Fruit fly (Drosophila melanogaster) Kc167 (cell line): Measurements from ENCODE around the gene CG4332.

Source experiments
- Myc ChIP-seq: fragments of >200 bp; optimal IDR thresholded peaks from 2 replicates; lab custom pipeline; 2017; ENCODE audit warnings: missing external identifiers
- insv ChIP-seq: fragments of >200 bp; optimal IDR thresholded peaks from 3 replicates; lab custom pipeline; 2018; ENCODE audit warnings: missing external identifiers
- psq ChIP-seq: fragments of >200 bp; optimal IDR thresholded peaks from 2 replicates; lab custom pipeline; 2017; ENCODE audit warnings: missing external identifiers

DNA sequence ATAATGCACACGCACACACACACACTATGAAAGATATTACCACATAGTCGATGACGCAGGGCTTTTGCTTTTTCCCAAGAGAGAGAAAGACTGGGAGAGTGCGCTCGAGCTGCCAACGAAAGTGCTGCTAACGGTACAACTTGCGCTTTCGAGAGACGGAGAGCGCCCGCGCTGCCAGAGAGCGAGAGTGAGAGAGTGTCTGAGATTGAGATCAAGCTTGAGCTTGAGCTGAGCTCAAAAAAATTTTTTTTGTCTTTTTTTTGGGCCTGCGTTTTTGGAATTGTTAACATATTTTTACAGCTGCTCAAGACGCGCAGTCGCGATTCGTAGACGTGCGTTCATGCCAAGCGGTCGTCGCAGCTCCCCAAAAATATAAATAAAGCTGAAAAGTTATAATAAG is 16.0 kb upstream of the CG4332 start, which contains the start of gene CG32645:
- TF ChIP-seq psq (lab: Kevin White, UChicago) (no peak), Myc (no peak), insv (no peak)
